Fruit fly (Drosophila melanogaster) whole organism: Measurements from ENCODE around the gene tfc.

Experiments used
- psq ChIP-seq: fragments of >200 bp; optimal IDR thresholded peaks from 2 replicates; lab custom pipeline; 2017
- usp ChIP-seq: fragments of >200 bp; optimal IDR thresholded peaks from 2 replicates; lab custom pipeline; 2017; ENCODE audit warnings: missing biosample characterization, missing genetic modification characterization, mixed read lengths

DNA sequence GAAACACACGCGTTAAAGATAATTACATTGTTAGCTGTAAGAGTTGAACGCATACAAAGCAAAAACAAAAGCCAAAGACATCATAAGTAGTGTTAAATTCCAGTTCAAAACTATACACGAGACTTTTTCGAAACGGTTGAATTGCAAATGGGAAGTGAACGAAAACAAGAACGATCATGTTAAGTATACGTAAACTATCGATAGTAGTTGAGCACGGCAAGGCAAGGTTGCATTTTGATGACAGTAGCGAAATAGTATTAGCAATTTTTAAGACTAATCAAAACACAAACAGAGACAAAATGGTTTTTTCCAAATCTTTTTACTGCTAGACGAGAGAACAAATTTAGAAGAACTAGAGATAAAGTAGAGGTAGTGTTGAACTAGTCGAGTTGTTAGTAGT is 38.6 kb downstream of the tfc start:
- TF ChIP-seq psq (lab: Kevin White, UChicago) (no peak), usp (GFP tag; lab: Kevin White, UChicago) (no peak)
